Worm (Caenorhabditis elegans): ENCODE data around the gene ifd-1.
A peak's percentile ranks its signal among the peaks of the same experiment; 100 is the strongest.

Gene ifd-1

ce11 chrX:8838176-8838575, 13.9 kb upstream of the ifd-1 start:
- TF ChIP-seq mep-1 (tag; optimal IDR thresholded peaks at IDR 0.05), result no peak
- TF ChIP-seq lin-29 (GFP tag; IDR thresholded peaks at IDR 0.05), result no peak
- 0 out of 2 replicates have a peak, but pooled peaks have one; percentile 68 for TF ChIP-seq Y105C5A.15 (GFP tag; IDR thresholded peaks at IDR 0.05)
- TF ChIP-seq hlh-11 (tag; optimal IDR thresholded peaks at IDR 0.05), result no peak
- TF ChIP-seq ceh-44 (GFP tag; IDR thresholded peaks at IDR 0.05), result no peak
- no peak for TF ChIP-seq mdl-1 (tag; optimal IDR thresholded peaks at IDR 0.05)
- peak; percentile 50; the same call in 1 of the 2 replicates for TF ChIP-seq madf-9 (GFP tag; conservative IDR thresholded peaks at IDR 0.05)
- TF ChIP-seq saeg-2 (GFP tag; IDR thresholded peaks at IDR 0.05), result no peak
- TF ChIP-seq tag-97 (GFP tag; IDR thresholded peaks at IDR 0.05), result no peak
- TF ChIP-seq nhr-102 (tag; optimal IDR thresholded peaks at IDR 0.05), result peak; percentile 8
- TF ChIP-seq hlh-30 (tag; optimal IDR thresholded peaks at IDR 0.05; ENCODE audit: insufficient read depth), result peak; percentile 15
- TF ChIP-seq vab-7 (GFP tag; IDR thresholded peaks at IDR 0.05), result peak; percentile 70; the same call in 1 of the 2 replicates
- peak; percentile 91 for TF ChIP-seq lim-7 (GFP tag; IDR thresholded peaks at IDR 0.05)
- TF ChIP-seq ceh-32 (tag; optimal IDR thresholded peaks at IDR 0.05; ENCODE audit: poor library complexity), result no peak
- no peak for TF ChIP-seq Y75B8A.6 (GFP tag; IDR thresholded peaks at IDR 0.05)
- peak; percentile 66; the same call in 1 of the 2 replicates for TF ChIP-seq lin-38 (GFP tag; IDR thresholded peaks at IDR 0.05)
- peak; percentile 54; the same call in 1 of the 2 replicates for TF ChIP-seq T26A8.4 (GFP tag; IDR thresholded peaks at IDR 0.05)
- TF ChIP-seq mxl-3 (GFP tag; optimal IDR thresholded peaks at IDR 0.05), result peak; percentile 3
- TF ChIP-seq set-16 (GFP tag; IDR thresholded peaks at IDR 0.05), result no peak
- TF ChIP-seq unc-62 (GFP tag; optimal IDR thresholded peaks at IDR 0.05 in 1 of 2), result no peak
- TF ChIP-seq unc-62 (tag; optimal IDR thresholded peaks at IDR 0.05), result no peak
- TF ChIP-seq fkh-10 (GFP tag; optimal IDR thresholded peaks at IDR 0.05), result no peak
- no peak for TF ChIP-seq lin-15B (tag; optimal IDR thresholded peaks at IDR 0.05)
- TF ChIP-seq daf-19 (GFP tag; conservative IDR thresholded peaks at IDR 0.05), result 0 out of 2 replicates have a peak, but pooled peaks have one; percentile 33
- TF ChIP-seq egl-43 (GFP tag; IDR thresholded peaks at IDR 0.05), result peak; percentile 86
- no peak for TF ChIP-seq ceh-28 (tag; optimal IDR thresholded peaks at IDR 0.05)
- TF ChIP-seq zfp-3 (GFP tag; conservative IDR thresholded peaks at IDR 0.05), result no peak
- no peak for TF ChIP-seq F37D6.2 (tag; optimal IDR thresholded peaks at IDR 0.05)
- TF ChIP-seq lin-13 (GFP tag; optimal IDR thresholded peaks at IDR 0.05), result peak; percentile 10
- TF ChIP-seq dpl-1 (GFP tag; optimal IDR thresholded peaks at IDR 0.05), result peak; percentile 10
- TF ChIP-seq F44E2.7 (GFP tag; IDR thresholded peaks at IDR 0.05), result no peak
- no peak for TF ChIP-seq Y48G9A.11 (GFP tag; IDR thresholded peaks at IDR 0.05)
- peak; percentile 35 for TF ChIP-seq dve-1 (tag; optimal IDR thresholded peaks at IDR 0.05; ENCODE audit: insufficient read depth)
- 0 out of 2 replicates have a peak, but pooled peaks have one; percentile 27 for TF ChIP-seq php-3 (GFP tag; IDR thresholded peaks at IDR 0.05)
- 0 out of 2 replicates have a peak, but pooled peaks have one; percentile 34 for TF ChIP-seq hmg-1.1 (GFP tag; IDR thresholded peaks at IDR 0.05)
- 0 out of 2 replicates have a peak, but pooled peaks have one; percentile 52 for TF ChIP-seq mdt-29 (GFP tag; IDR thresholded peaks at IDR 0.05)
- TF ChIP-seq dmd-8 (GFP tag; IDR thresholded peaks at IDR 0.05), result 0 out of 2 replicates have a peak, but pooled peaks have one; percentile 57
- peak; percentile 12 for TF ChIP-seq zip-2 (tag; optimal IDR thresholded peaks at IDR 0.05)
- no peak for TF ChIP-seq nhr-11 (tag; optimal IDR thresholded peaks at IDR 0.05)
- 0 out of 2 replicates have a peak, but pooled peaks have one; percentile 32 for TF ChIP-seq ctbp-1 (GFP tag; IDR thresholded peaks at IDR 0.05)
- TF ChIP-seq aha-1 (tag), result peak; percentile 72
- TF ChIP-seq daf-16 (GFP tag; optimal IDR thresholded peaks at IDR 0.05), result peak in 1 of 2 experiments; percentile 70
- peak; percentile 15 for TF ChIP-seq daf-16 (tag; optimal IDR thresholded peaks at IDR 0.05)
- TF ChIP-seq aly-2 (tag; optimal IDR thresholded peaks at IDR 0.05), result no peak
- TF ChIP-seq nhr-41 (GFP tag; IDR thresholded peaks at IDR 0.05), result peak; percentile 82; the same call in 1 of the 2 replicates
- TF ChIP-seq lsy-2 (tag; optimal IDR thresholded peaks at IDR 0.05), result no peak
- TF ChIP-seq unc-130 (GFP tag; optimal IDR thresholded peaks at IDR 0.05), result no peak
- TF ChIP-seq duxl-1 (tag; optimal IDR thresholded peaks at IDR 0.05; ENCODE audit: poor library complexity), result peak; percentile 41
- peak; percentile 4 for TF ChIP-seq nhr-48 (tag; optimal IDR thresholded peaks at IDR 0.05)
- peak; percentile 79; the same call in 1 of the 2 replicates for TF ChIP-seq pha-4 (GFP tag; IDR thresholded peaks at IDR 0.05)
- TF ChIP-seq pha-4 (tag; optimal IDR thresholded peaks at IDR 0.05), result no peak

Data from whole organism, L4 larva.